Fruit fly (Drosophila melanogaster): ENCODE data around the gene bru2.

Gene bru2

DNA sequence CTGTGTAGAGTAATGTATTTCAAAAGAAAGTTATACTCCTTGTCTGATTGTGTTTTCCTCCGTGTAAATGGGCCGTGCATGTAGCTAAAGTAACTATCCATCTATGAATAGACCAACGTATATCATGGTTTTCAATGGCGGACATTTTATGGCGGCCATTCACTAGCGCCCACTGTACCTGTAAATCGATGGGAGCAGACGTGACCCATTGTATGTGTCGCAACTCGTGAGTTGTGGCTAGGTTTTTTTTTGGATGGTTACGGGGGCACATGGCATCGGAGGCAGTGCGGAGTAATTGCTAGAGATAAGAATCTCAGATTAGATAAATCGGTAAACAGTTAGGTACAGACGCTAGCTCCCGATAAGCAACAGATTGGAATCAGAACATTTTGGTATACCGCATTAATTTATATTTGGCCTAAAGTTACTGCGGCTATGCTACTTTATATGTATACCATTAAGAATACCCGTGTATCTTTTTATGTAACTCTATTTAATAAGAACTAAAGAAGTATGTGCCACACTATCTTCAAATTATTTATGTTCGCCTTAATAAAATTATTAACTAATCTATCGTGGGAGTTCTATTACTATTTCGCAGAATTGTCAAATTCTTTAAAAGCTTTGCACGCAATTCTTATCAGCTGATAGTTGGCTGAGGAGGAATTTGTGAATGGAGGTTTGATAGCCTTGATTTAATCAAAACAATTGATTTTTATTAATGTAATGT, 2.3 kb downstream of the bru2 start:
- no peak for TF ChIP-seq CG3919 (GFP tag; optimal IDR thresholded peaks at IDR 0.05)
- TF ChIP-seq vri (GFP tag; optimal IDR thresholded peaks at IDR 0.05), result peak; percentile 21
- no peak for TF ChIP-seq Hr39 (GFP tag; optimal IDR thresholded peaks at IDR 0.05)
- TF ChIP-seq Eip78C (GFP tag), result no peak
- TF ChIP-seq svp (GFP tag), result no peak
- TF ChIP-seq fkh (GFP tag; optimal IDR thresholded peaks at IDR 0.05), result peak; percentile 32
- TF ChIP-seq CG8119 (GFP tag; IDR thresholded peaks at IDR 0.05), result no peak

DNA sequence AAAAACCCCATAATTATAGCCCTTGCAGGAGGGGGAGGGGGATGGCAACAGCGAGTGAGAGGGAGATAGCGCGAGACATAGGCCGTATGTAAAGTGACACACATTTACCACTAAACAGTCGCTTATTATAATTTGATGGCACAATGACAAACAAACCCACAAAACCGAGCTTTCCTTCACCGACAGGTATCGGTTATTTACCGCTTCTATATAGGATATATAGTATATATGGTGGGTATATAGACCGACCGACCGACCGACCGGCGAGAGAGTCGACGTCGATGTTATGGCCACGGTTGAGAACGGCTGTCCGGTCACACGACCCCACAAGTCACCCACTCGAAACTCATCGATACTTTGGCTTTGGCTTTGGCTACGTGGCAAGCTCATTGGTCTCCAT, 3.0 kb downstream of the bru2 start:
- TF ChIP-seq CG8319 (GFP tag; optimal IDR thresholded peaks at IDR 0.05) (no peak), Sox102F (GFP tag; optimal IDR thresholded peaks at IDR 0.05) (no peak), spab (GFP tag; optimal IDR thresholded peaks at IDR 0.05) (no peak), Smox (GFP tag; optimal IDR thresholded peaks at IDR 0.05) (no peak), lz (GFP tag; optimal IDR thresholded peaks at IDR 0.05) (no peak), Hr38 (GFP tag; optimal IDR thresholded peaks at IDR 0.05) (no peak), achi (GFP tag; optimal IDR thresholded peaks at IDR 0.05) (no peak), CG3032 (tag; optimal IDR thresholded peaks at IDR 0.05) (no peak), fkh (GFP tag; optimal IDR thresholded peaks at IDR 0.05) (no peak), CG15336 (GFP tag; IDR thresholded peaks at IDR 0.05) (no peak), CG11294 (GFP tag; IDR thresholded peaks at IDR 0.05) (no peak)

- no peak for TF ChIP-seq CG11762 (GFP tag; optimal IDR thresholded peaks at IDR 0.05; ENCODE audit: insufficient read depth)
- TF ChIP-seq CG3919 (GFP tag; optimal IDR thresholded peaks at IDR 0.05), result no peak
- TF ChIP-seq vri (GFP tag; optimal IDR thresholded peaks at IDR 0.05), result peak; percentile 98
- no peak for TF ChIP-seq achi (GFP tag; optimal IDR thresholded peaks at IDR 0.05)
- TF ChIP-seq CG6163 (GFP tag; IDR thresholded peaks at IDR 0.05), result 0 out of 3 replicates have a peak, but pooled peaks have one; percentile 23
- no peak for TF ChIP-seq CG4318 (GFP tag; optimal IDR thresholded peaks at IDR 0.05)
- TF ChIP-seq CG11902 (GFP tag; optimal IDR thresholded peaks at IDR 0.05), result no peak
- no peak for TF ChIP-seq CG10631 (GFP tag; optimal IDR thresholded peaks at IDR 0.05)
- TF ChIP-seq net (GFP tag; optimal IDR thresholded peaks at IDR 0.05), result no peak
- TF ChIP-seq fd85E (GFP tag; optimal IDR thresholded peaks at IDR 0.05), result no peak
- peak; percentile 41 for TF ChIP-seq fkh (GFP tag; optimal IDR thresholded peaks at IDR 0.05)
- TF ChIP-seq dsx (GFP tag; optimal IDR thresholded peaks at IDR 0.05; ENCODE audit: poor library complexity, severe bottlenecking), result no peak
- no peak for TF ChIP-seq CG16779 (tag; optimal IDR thresholded peaks at IDR 0.05)
- TF ChIP-seq Eip93F (GFP tag; optimal IDR thresholded peaks at IDR 0.05), result peak; percentile 31
- peak; percentile 12 for TF ChIP-seq Eip78C (GFP tag)
- TF ChIP-seq CG7368 (GFP tag; optimal IDR thresholded peaks at IDR 0.05), result no peak
- no peak for TF ChIP-seq Gug (GFP tag; IDR thresholded peaks at IDR 0.05)
- no peak for TF ChIP-seq esn (GFP tag; optimal IDR thresholded peaks at IDR 0.05)
- no peak for TF ChIP-seq Hr38 (GFP tag; optimal IDR thresholded peaks at IDR 0.05)
- no peak for TF ChIP-seq Hr4 (GFP tag; optimal IDR thresholded peaks at IDR 0.05)
- no peak for TF ChIP-seq eg (GFP tag; IDR thresholded peaks at IDR 0.05)
- no peak for TF ChIP-seq CG9139 (GFP tag; optimal IDR thresholded peaks at IDR 0.05)
- no peak for TF ChIP-seq Sox14 (GFP tag; optimal IDR thresholded peaks at IDR 0.05)
- TF ChIP-seq CG6792 (GFP tag; optimal IDR thresholded peaks at IDR 0.05), result no peak
Measured at dm6 chr2L:12347862-12348261, 3.8 kb downstream of the bru2 start.

DNA sequence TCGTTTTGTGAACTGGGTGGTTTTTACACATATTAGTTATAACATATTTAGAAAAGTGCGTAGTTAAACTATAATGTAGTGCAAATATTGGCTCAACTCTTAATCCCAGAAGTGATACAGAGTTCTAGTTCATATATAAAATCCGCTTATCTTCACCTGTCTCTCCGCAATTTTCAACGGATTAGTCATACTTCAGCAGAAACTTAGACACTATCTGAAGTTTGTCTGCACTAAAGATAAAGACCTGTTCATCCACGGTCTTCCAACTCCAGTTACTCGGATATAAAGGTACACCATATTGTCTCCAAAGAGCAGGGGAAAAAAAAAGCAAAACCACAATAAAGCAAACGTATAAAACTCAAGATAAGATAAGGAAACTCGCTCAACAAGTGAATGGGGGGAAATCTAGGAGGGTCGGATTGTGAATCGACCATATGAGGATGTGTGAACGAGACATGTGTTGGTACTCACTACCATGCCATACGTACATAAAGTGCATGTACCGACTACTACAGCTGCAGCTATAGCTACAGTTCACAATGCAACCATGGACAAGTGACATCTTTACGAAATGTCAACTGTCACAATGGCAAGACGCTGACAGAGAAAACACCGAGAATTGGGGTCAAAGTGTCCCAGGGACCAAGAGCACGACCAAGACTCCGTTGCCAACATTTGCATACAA, 4.5 kb downstream of the bru2 start:
- TF ChIP-seq topi (GFP tag; optimal IDR thresholded peaks at IDR 0.05) (no peak), vri (GFP tag; optimal IDR thresholded peaks at IDR 0.05) (peak; percentile 17), lz (GFP tag; optimal IDR thresholded peaks at IDR 0.05) (no peak), svp (GFP tag) (peak; percentile 44), fkh (GFP tag; optimal IDR thresholded peaks at IDR 0.05) (peak; percentile 12), Smox (GFP tag; optimal IDR thresholded peaks at IDR 0.05) (no peak)
